Worm (Caenorhabditis elegans): ENCODE results near the gene mab-9.

ce11 chrII:555371-555770 lies 39.5 kb downstream of the mab-9 start:
- TF ChIP-seq ccch-3 (GFP tag; optimal IDR thresholded peaks at IDR 0.05) (no peak), madf-3 (GFP tag; IDR thresholded peaks at IDR 0.05) (no peak)
